Fruit fly (Drosophila melanogaster) whole organism, adult: Measurements from ENCODE around the gene amon.

Source experiments
- CG12768 ChIP-seq: fragments of 200-800 bp; sonication (Bioruptor generic); optimal IDR thresholded peaks from 2 replicates; lab custom pipeline; 2017; ENCODE audit warnings: missing biosample characterization, missing genetic modification characterization, mild to moderate bottlenecking, moderate library complexity, missing genetic modification reagents
- CG33017 ChIP-seq: fragments of 200-800 bp; sonication (Bioruptor generic); optimal IDR thresholded peaks from 2 replicates; lab custom pipeline; 2018; ENCODE audit warnings: missing biosample characterization, mild to moderate bottlenecking, missing genetic modification characterization, moderate library complexity
- CG5204 ChIP-seq: fragments of 200-800 bp; sonication (Bioruptor generic); optimal IDR thresholded peaks from 2 replicates; lab custom pipeline; 2016; ENCODE audit warnings: missing biosample characterization, missing genetic modification characterization
- CG7101 ChIP-seq: fragments of 200-800 bp; sonication (Bioruptor generic); optimal IDR thresholded peaks from 2 replicates; lab custom pipeline; 2018; ENCODE audit warnings: missing biosample characterization, mild to moderate bottlenecking, missing genetic modification characterization, moderate library complexity
- Mnt ChIP-seq: fragments of 200-800 bp; sonication (Bioruptor generic); optimal IDR thresholded peaks from 2 replicates; lab custom pipeline; 2016; ENCODE audit warnings: missing biosample characterization, mild to moderate bottlenecking, missing genetic modification characterization
- pad ChIP-seq: fragments of 200-800 bp; sonication (Bioruptor generic); optimal IDR thresholded peaks from 3 replicates; lab custom pipeline; 2017; ENCODE audit warnings: missing biosample characterization, missing genetic modification characterization, mild to moderate bottlenecking, moderate library complexity, missing genetic modification reagents

dm6 chr3R:26736207-26736606 is 22.2 kb upstream of the amon start, which contains the start of gene CG6403:
- no peak for TF ChIP-seq Mnt (GFP tag; lab: Kevin White, UChicago)
- TF ChIP-seq CG5204 (GFP tag; lab: Kevin White, UChicago): no peak
- no peak for TF ChIP-seq CG7101 (tag; lab: Kevin White, UChicago)
- no peak for TF ChIP-seq CG33017
- TF ChIP-seq pad (GFP tag; lab: Kevin White, UChicago): no peak
- TF ChIP-seq CG12768 (GFP tag; lab: Kevin White, UChicago): no peak
